Worm (Caenorhabditis elegans) whole organism, L3 larva: ENCODE data around the gene crn-7.

Source experiments
- ZK546.5 ChIP-seq: sonication (generic microtip); optimal IDR thresholded peaks from 2 replicates; lab custom pipeline; 2017; ENCODE audit warnings: missing biosample characterization, missing genetic modification characterization
- aly-2 ChIP-seq: fragments of 150-350 bp; optimal IDR thresholded peaks from 2 replicates; lab custom pipeline; 2014; ENCODE audit warnings: missing biosample characterization, missing genetic modification characterization
- ama-1 ChIP-seq: fragments of 150-350 bp; optimal IDR thresholded peaks from 2 replicates; lab custom pipeline; 2018
- ceh-28 ChIP-seq: fragments of 150-350 bp; optimal IDR thresholded peaks from 2 replicates; lab custom pipeline; 2014; ENCODE audit warnings: missing biosample characterization, missing genetic modification reagents, missing genetic modification characterization
- egl-27 ChIP-seq: sonication (generic microtip); optimal IDR thresholded peaks from 4 replicates; lab custom pipeline; 2017; ENCODE audit warnings: missing biosample characterization, missing genetic modification reagents, missing genetic modification characterization
- egl-5 ChIP-seq: fragments of 150-350 bp; optimal IDR thresholded peaks from 2 replicates; lab custom pipeline; 2017; ENCODE audit warnings: missing biosample characterization, missing genetic modification reagents, missing genetic modification characterization, inconsistent platforms
- elt-1 ChIP-seq: fragments of 150-350 bp; optimal IDR thresholded peaks from 2 replicates; lab custom pipeline; 2014; ENCODE audit warnings: missing biosample characterization, missing genetic modification characterization
- elt-2 ChIP-seq: sonication (generic microtip); optimal IDR thresholded peaks from 2 replicates; lab custom pipeline; 2016; ENCODE audit warnings: missing genetic modification reagents, mild to moderate bottlenecking, missing genetic modification characterization, missing compliant biosample characterization
- fkh-10 ChIP-seq: sonication (generic microtip); optimal IDR thresholded peaks from 2 replicates; lab custom pipeline; 2017; ENCODE audit warnings: missing biosample characterization, missing genetic modification reagents, missing genetic modification characterization
- fos-1 ChIP-seq: fragments of 150-350 bp; optimal IDR thresholded peaks from 2 replicates; lab custom pipeline; 2014; ENCODE audit warnings: missing biosample characterization, missing genetic modification characterization
- hmg-11 ChIP-seq: sonication (generic microtip); optimal IDR thresholded peaks from 2 replicates; lab custom pipeline; 2016; ENCODE audit warnings: missing genetic modification characterization, missing compliant biosample characterization
- jun-1 ChIP-seq: fragments of 150-350 bp; optimal IDR thresholded peaks from 2 replicates; lab custom pipeline; 2014; ENCODE audit warnings: missing biosample characterization, missing genetic modification reagents, missing genetic modification characterization
- lin-15B ChIP-seq: fragments of 150-350 bp; optimal IDR thresholded peaks from 2 replicates; lab custom pipeline; 2014; ENCODE audit warnings: missing biosample characterization, missing genetic modification characterization
- lin-39 ChIP-seq: fragments of 150-350 bp; optimal IDR thresholded peaks from 2 replicates; lab custom pipeline; 2018; ENCODE audit warnings: missing biosample characterization, missing genetic modification reagents, missing genetic modification characterization
- lsy-12 ChIP-seq: sonication (generic microtip); optimal IDR thresholded peaks from 2 replicates; lab custom pipeline; 2016; ENCODE audit warnings: mild to moderate bottlenecking, missing genetic modification characterization, missing compliant biosample characterization
- mml-1 ChIP-seq: fragments of 150-350 bp; sonication (generic microtip); optimal IDR thresholded peaks from 3 replicates; lab custom pipeline; 2014; ENCODE audit warnings: missing biosample characterization, missing genetic modification characterization
- nhr-23 ChIP-seq: fragments of 150-350 bp; optimal IDR thresholded peaks from 2 replicates; lab custom pipeline; 2014; ENCODE audit warnings: missing biosample characterization, missing genetic modification reagents, missing genetic modification characterization
- nhr-237 ChIP-seq: fragments of 150-350 bp; optimal IDR thresholded peaks from 2 replicates; lab custom pipeline; 2014; ENCODE audit warnings: missing biosample characterization, missing genetic modification characterization
- nhr-25 ChIP-seq: sonication (generic microtip); optimal IDR thresholded peaks from 2 replicates; lab custom pipeline; 2017; ENCODE audit warnings: missing biosample characterization, missing genetic modification characterization
- nhr-28 ChIP-seq: fragments of 150-350 bp; optimal IDR thresholded peaks from 2 replicates; lab custom pipeline; 2014; ENCODE audit warnings: missing biosample characterization, missing genetic modification characterization
- nhr-43 ChIP-seq: sonication (generic microtip); optimal IDR thresholded peaks from 2 replicates; lab custom pipeline; 2016; ENCODE audit warnings: mild to moderate bottlenecking, missing genetic modification characterization, missing compliant biosample characterization; ENCODE audit not compliant: poor library complexity, severe bottlenecking
- nhr-67 ChIP-seq: fragments of 150-350 bp; optimal IDR thresholded peaks from 2 replicates; lab custom pipeline; 2014; ENCODE audit warnings: missing biosample characterization, missing genetic modification characterization
- pha-4 ChIP-seq: fragments of 150-350 bp; optimal IDR thresholded peaks from 2 replicates; lab custom pipeline; 2014; ENCODE audit warnings: missing biosample characterization, missing genetic modification reagents, missing genetic modification characterization
- pqm-1 ChIP-seq: fragments of 150-350 bp; optimal IDR thresholded peaks from 2 replicates; lab custom pipeline; 2017; ENCODE audit warnings: missing biosample characterization, missing genetic modification characterization, inconsistent platforms
- skn-1 ChIP-seq: fragments of 150-350 bp; optimal IDR thresholded peaks from 2 replicates; lab custom pipeline; 2014; ENCODE audit warnings: missing biosample characterization, missing genetic modification characterization
- tbx-2 ChIP-seq: sonication (generic microtip); optimal IDR thresholded peaks from 2 replicates; lab custom pipeline; 2016; ENCODE audit warnings: mild to moderate bottlenecking, missing genetic modification characterization, missing compliant biosample characterization
- unc-39 ChIP-seq: sonication (generic microtip); optimal IDR thresholded peaks from 4 replicates; lab custom pipeline; 2017; ENCODE audit warnings: missing biosample characterization, missing genetic modification characterization
- unc-62 ChIP-seq: fragments of 150-350 bp; sonication (generic microtip); optimal IDR thresholded peaks from 4 replicates; lab custom pipeline; 2014; ENCODE audit warnings: missing biosample characterization, missing genetic modification reagents, missing genetic modification characterization
- zag-1 ChIP-seq: fragments of 150-350 bp; optimal IDR thresholded peaks from 2 replicates; lab custom pipeline; 2014; ENCODE audit warnings: missing biosample characterization, missing genetic modification characterization

The crn-7 gene

DNA sequence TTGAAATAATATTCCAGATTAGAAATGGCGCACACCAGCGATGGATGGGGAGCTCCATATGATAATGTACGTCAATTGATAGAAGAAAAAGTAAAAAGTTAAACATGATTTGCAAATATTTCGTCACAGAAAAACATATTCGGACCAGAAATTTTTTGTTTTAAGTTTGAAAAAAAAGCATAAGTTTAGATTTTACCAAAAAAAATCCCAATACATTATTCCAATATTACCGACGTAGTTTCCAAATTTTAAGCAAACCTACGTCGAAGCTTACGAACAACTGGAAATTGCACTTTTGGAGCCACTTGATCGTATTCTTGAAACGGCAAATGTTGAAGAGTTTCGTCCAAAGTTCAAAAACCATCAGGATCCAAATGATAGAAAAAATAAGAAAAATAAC is 35.7 kb upstream of the crn-7 start, which contains the start of gene henn-1:
TSS of gene henn-1 (plus strand) at position 18 of the 400 bp plus-strand sequence.
- TF ChIP-seq nhr-23 (tag; lab: Kevin White, UChicago) (peak; percentile 29), pha-4 (tag; lab: Kevin White, UChicago) (peak; percentile 28), egl-5 (tag; lab: Kevin White, UChicago) (no peak)

DNA sequence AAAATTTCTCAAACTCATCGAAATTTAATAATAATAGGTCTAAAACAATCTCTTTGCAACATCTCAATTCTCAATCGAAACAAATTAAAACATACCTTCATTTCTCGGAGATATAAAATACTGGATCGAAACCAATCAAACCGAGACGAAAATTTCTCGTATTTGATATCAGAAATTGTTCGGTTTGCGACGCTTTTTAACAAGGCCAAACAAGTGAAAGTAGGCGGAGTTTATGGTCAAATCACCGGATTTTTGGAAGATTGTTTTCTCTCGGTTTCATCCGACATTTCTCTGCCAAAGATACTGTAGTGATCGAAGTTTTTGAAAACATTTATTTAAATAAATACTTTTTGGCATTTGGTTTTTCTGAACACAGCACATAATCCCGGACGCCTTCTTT is 33.0 kb upstream of the crn-7 start, which contains the start of gene C02F5.14:
TSS of gene C02F5.14 (minus strand) at position 157 of the 400 bp plus-strand sequence.
- TF ChIP-seq tbx-2 (tag; lab: Kevin White, UChicago) (no peak), lin-39 (tag; lab: Kevin White, UChicago) (no peak), fkh-10 (no peak), nhr-23 (tag; lab: Kevin White, UChicago) (peak; percentile 4), mml-1 (no peak), egl-27 (tag; lab: Kevin White, UChicago) (no peak)
- TF ChIP-seq, all 47 proteins: peak for 1

ce11 chrIII:8235880-8236279 is 32.5 kb upstream of the crn-7 start, which contains the start of gene C02F5.5:
Gene C02F5.5, plus strand, starts transcription at chrIII:8236180.
- TF ChIP-seq skn-1 (no peak), ceh-28 (tag; lab: Kevin White, UChicago) (no peak), hmg-11 (tag; lab: Kevin White, UChicago) (no peak), nhr-67 (tag; lab: Kevin White, UChicago) (no peak), elt-1 (tag; lab: Kevin White, UChicago) (no peak)

DNA sequence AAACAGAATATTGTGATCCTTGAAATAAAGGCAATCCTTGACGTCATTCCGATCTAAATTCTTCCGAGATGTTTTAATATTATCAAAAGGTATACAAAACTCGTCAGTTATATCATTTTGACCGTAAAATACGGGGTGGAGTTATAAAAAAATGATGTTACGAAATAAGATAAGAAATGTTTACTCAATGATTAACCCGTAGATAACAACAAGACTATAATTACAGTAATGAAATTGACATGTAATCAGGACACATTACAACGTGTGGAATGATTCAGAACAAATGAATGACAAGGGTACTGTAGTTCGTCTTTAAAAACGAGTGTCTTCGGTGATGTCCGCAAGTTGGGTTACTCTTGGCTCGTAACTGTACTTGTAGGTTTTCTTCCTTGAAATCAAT is 30.5 kb upstream of the crn-7 start, which contains the start of gene tsp-2:
TSS of gene tsp-2 (minus strand) at position 109 of the 400 bp plus-strand sequence.
- TF ChIP-seq jun-1 (tag; lab: Kevin White, UChicago) = peak; percentile 49
- TF ChIP-seq mml-1 = no peak
- TF ChIP-seq unc-62 (GFP tag; lab: Kevin White, UChicago) = no peak
- TF ChIP-seq pha-4 (tag; lab: Kevin White, UChicago) = peak; percentile 69
- TF ChIP-seq elt-2 (tag; lab: Kevin White, UChicago) = peak; percentile 86
- peak; percentile 86 for TF ChIP-seq pqm-1
- no peak for TF ChIP-seq skn-1
- TF ChIP-seq aly-2 (tag; lab: Kevin White, UChicago) = no peak
- no peak for TF ChIP-seq egl-27 (tag; lab: Kevin White, UChicago)
- TF ChIP-seq, all 47 proteins: peak for 4

ce11 chrIII:8239325-8239724 is 29.0 kb upstream of the crn-7 start, which contains the start of gene tsp-1:
Gene tsp-1, minus strand, starts transcription at chrIII:8239423.
- no peak for TF ChIP-seq lsy-12 (tag; lab: Kevin White, UChicago)
- TF ChIP-seq ama-1 (lab: Kevin White, UChicago) = no peak
- no peak for TF ChIP-seq nhr-28
- TF ChIP-seq nhr-43 (tag; lab: Kevin White, UChicago) = no peak
- TF ChIP-seq mml-1 = no peak
- TF ChIP-seq pha-4 (tag; lab: Kevin White, UChicago) = peak; percentile 21
- no peak for TF ChIP-seq zag-1
- TF ChIP-seq elt-2 (tag; lab: Kevin White, UChicago) = peak; percentile 35
- TF ChIP-seq tbx-2 (tag; lab: Kevin White, UChicago) = no peak
- TF ChIP-seq skn-1 = no peak
- no peak for TF ChIP-seq lin-15B (tag; lab: Kevin White, UChicago)
- TF ChIP-seq pqm-1 = peak; percentile 39
- TF ChIP-seq nhr-23 (tag; lab: Kevin White, UChicago) = no peak
- TF ChIP-seq ZK546.5 (tag; lab: Kevin White, UChicago) = no peak

DNA sequence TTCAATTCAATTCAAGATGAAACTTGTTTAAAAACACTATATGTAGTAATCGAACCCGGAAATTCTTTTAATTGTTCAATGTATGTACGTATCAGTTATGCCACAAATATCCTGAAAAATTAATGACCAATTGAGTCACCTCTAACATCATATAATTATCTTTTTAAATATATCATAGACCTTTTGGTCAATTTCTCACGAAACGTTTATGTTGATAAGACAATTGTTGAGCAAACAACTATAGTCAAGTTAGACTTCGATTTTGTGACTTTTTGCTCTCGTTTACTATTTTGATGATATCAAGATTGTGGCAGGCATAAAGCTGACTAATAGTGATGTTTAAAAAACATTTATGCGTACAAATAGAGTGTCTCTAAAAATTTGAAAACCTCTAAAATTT is 28.1 kb upstream of the crn-7 start:
- TF ChIP-seq egl-5 (tag; lab: Kevin White, UChicago) (no peak), elt-2 (tag; lab: Kevin White, UChicago) (peak; percentile 57), pqm-1 (peak; percentile 83), nhr-25 (no peak)

- TF ChIP-seq elt-1 (tag; lab: Kevin White, UChicago) (no peak), lin-39 (tag; lab: Kevin White, UChicago) (no peak), elt-2 (tag; lab: Kevin White, UChicago) (no peak), nhr-23 (tag; lab: Kevin White, UChicago) (no peak), ama-1 (lab: Kevin White, UChicago) (no peak), tbx-2 (tag; lab: Kevin White, UChicago) (no peak), fos-1 (no peak), unc-62 (GFP tag; lab: Kevin White, UChicago) (no peak), nhr-25 (no peak), unc-39 (no peak), nhr-237 (tag; lab: Kevin White, UChicago) (no peak)
Observed at ce11 chrIII:8240948-8241347, 27.4 kb upstream of the crn-7 start.
